Worm (Caenorhabditis elegans) whole organism, late embryonic: ENCODE results near the gene pals-31.

Experiments used
- C38D4.7 ChIP-seq: fragments of 200-800 bp; sonication (Bioruptor generic); optimal IDR thresholded peaks from 2 replicates; lab custom pipeline; 2018; ENCODE audit warnings: mild to moderate bottlenecking, missing genetic modification characterization, moderate library complexity, missing compliant biosample characterization
- F13H6.1 ChIP-seq: sonication (generic microtip); optimal IDR thresholded peaks from 2 replicates; lab custom pipeline; 2016; ENCODE audit warnings: missing genetic modification characterization, missing compliant biosample characterization
- K02D7.2 ChIP-seq: sonication (generic microtip); optimal IDR thresholded peaks from 2 replicates; lab custom pipeline; 2017; ENCODE audit warnings: mild to moderate bottlenecking, missing genetic modification characterization, missing compliant biosample characterization
- ama-1 ChIP-seq: fragments of 150-350 bp; optimal IDR thresholded peaks from 2 replicates; lab custom pipeline; 2014
- ceh-18 ChIP-seq: sonication (generic microtip); optimal IDR thresholded peaks from 2 replicates; lab custom pipeline; 2016; ENCODE audit warnings: missing genetic modification characterization, missing compliant biosample characterization
- ceh-2 ChIP-seq: sonication (generic microtip); optimal IDR thresholded peaks from 2 replicates; lab custom pipeline; 2016; ENCODE audit warnings: missing genotype, missing genetic modification characterization, missing compliant biosample characterization
- ceh-22 ChIP-seq: sonication (generic microtip); optimal IDR thresholded peaks from 2 replicates; lab custom pipeline; 2017; ENCODE audit warnings: missing biosample characterization, missing genetic modification characterization
- ceh-31 ChIP-seq: sonication (generic microtip); optimal IDR thresholded peaks from 2 replicates; lab custom pipeline; 2016; ENCODE audit warnings: missing genetic modification characterization, missing compliant biosample characterization
- ceh-34 ChIP-seq: sonication (generic microtip); optimal IDR thresholded peaks from 2 replicates; lab custom pipeline; 2016; ENCODE audit warnings: mild to moderate bottlenecking, missing genetic modification characterization, missing compliant biosample characterization
- ceh-48 ChIP-seq: sonication (generic microtip); optimal IDR thresholded peaks from 2 replicates; lab custom pipeline; 2016; ENCODE audit warnings: missing genetic modification characterization, inconsistent platforms, missing compliant biosample characterization
- ceh-9 ChIP-seq: sonication (generic microtip); optimal IDR thresholded peaks from 2 replicates; lab custom pipeline; 2016; ENCODE audit warnings: mild to moderate bottlenecking, missing genetic modification characterization, inconsistent platforms, missing compliant biosample characterization
- dve-1 ChIP-seq: sonication (generic microtip); optimal IDR thresholded peaks from 2 replicates; lab custom pipeline; 2017; ENCODE audit warnings: antibody characterized with exemption, mild to moderate bottlenecking, missing genetic modification characterization, missing compliant biosample characterization
- elt-4 ChIP-seq: sonication (generic microtip); optimal IDR thresholded peaks from 2 replicates; lab custom pipeline; 2016; ENCODE audit warnings: missing genetic modification characterization, missing compliant biosample characterization
- ets-4 ChIP-seq: sonication (generic microtip); optimal IDR thresholded peaks from 2 replicates; lab custom pipeline; 2016; ENCODE audit warnings: missing genetic modification characterization, missing compliant biosample characterization
- fax-1 ChIP-seq: sonication (generic microtip); optimal IDR thresholded peaks from 2 replicates; lab custom pipeline; 2016; ENCODE audit warnings: missing genotype, missing genetic modification characterization, missing compliant biosample characterization
- fkh-6 ChIP-seq: sonication (generic microtip); optimal IDR thresholded peaks from 2 replicates; lab custom pipeline; 2016; ENCODE audit warnings: missing genetic modification characterization, missing compliant biosample characterization
- gmeb-2 ChIP-seq: sonication (generic microtip); optimal IDR thresholded peaks from 2 replicates; lab custom pipeline; 2016; ENCODE audit warnings: missing genetic modification characterization, inconsistent platforms, missing compliant biosample characterization
- hlh-13 ChIP-seq: fragments of 200-800 bp; sonication (Bioruptor generic); optimal IDR thresholded peaks from 2 replicates; lab custom pipeline; 2018; ENCODE audit warnings: mild to moderate bottlenecking, missing genetic modification characterization, missing compliant biosample characterization
- hlh-15 ChIP-seq: sonication (generic microtip); optimal IDR thresholded peaks from 2 replicates; lab custom pipeline; 2016; ENCODE audit warnings: missing genetic modification characterization, missing compliant biosample characterization
- hlh-6 ChIP-seq: sonication (generic microtip); optimal IDR thresholded peaks from 2 replicates; lab custom pipeline; 2016; ENCODE audit warnings: missing genotype, missing genetic modification characterization, missing compliant biosample characterization
- lin-11 ChIP-seq: fragments of 200-800 bp; sonication (Bioruptor generic); optimal IDR thresholded peaks from 2 replicates; lab custom pipeline; 2018; ENCODE audit warnings: mild to moderate bottlenecking, missing genetic modification characterization, missing compliant biosample characterization
- mec-3 ChIP-seq: sonication (generic microtip); optimal IDR thresholded peaks from 2 replicates; lab custom pipeline; 2016; ENCODE audit warnings: borderline replicate concordance, missing genetic modification characterization, missing compliant biosample characterization
- odd-2 ChIP-seq: sonication (generic microtip); optimal IDR thresholded peaks from 2 replicates; lab custom pipeline; 2017; ENCODE audit warnings: antibody characterized with exemption, mild to moderate bottlenecking, missing genetic modification characterization, missing compliant biosample characterization
- pqm-1 ChIP-seq: sonication (generic microtip); optimal IDR thresholded peaks from 2 replicates; lab custom pipeline; 2016; ENCODE audit warnings: missing genetic modification characterization, missing compliant biosample characterization
- pros-1 ChIP-seq: fragments of 150-350 bp; optimal IDR thresholded peaks from 2 replicates; lab custom pipeline; 2014; ENCODE audit warnings: missing biosample characterization, missing genetic modification reagents, missing genetic modification characterization
- ref-2 ChIP-seq: sonication (generic microtip); optimal IDR thresholded peaks from 2 replicates; lab custom pipeline; 2016; ENCODE audit warnings: missing genetic modification characterization, missing compliant biosample characterization
- sdc-2 ChIP-seq: sonication (generic microtip); optimal IDR thresholded peaks from 2 replicates; lab custom pipeline; 2016; ENCODE audit warnings: missing genotype, missing genetic modification characterization, missing compliant biosample characterization
- sox-2 ChIP-seq: fragments of 200-800 bp; sonication (Bioruptor generic); IDR thresholded peaks from 2 replicates; pipeline ENCODE4 v1.3.6; 2022; ENCODE audit warnings: missing genetic modification reagents, missing genetic modification characterization, missing compliant biosample characterization
- syd-9 ChIP-seq: sonication (generic microtip); optimal IDR thresholded peaks from 2 replicates; lab custom pipeline; 2016; ENCODE audit warnings: mild to moderate bottlenecking, missing genetic modification characterization, moderate library complexity, missing compliant biosample characterization
- tbx-2 ChIP-seq: sonication (generic microtip); optimal IDR thresholded peaks from 2 replicates; lab custom pipeline; 2016; ENCODE audit warnings: missing genetic modification characterization, missing compliant biosample characterization
- tbx-7 ChIP-seq: sonication (generic microtip); optimal IDR thresholded peaks from 2 replicates; lab custom pipeline; 2016; ENCODE audit warnings: missing genotype, missing genetic modification characterization, missing compliant biosample characterization
- ttx-3 ChIP-seq: sonication (generic microtip); optimal IDR thresholded peaks from 2 replicates; lab custom pipeline; 2016; ENCODE audit warnings: missing genetic modification reagents, missing genetic modification characterization, missing compliant biosample characterization
- unc-3 ChIP-seq, 2 experiments: fragments of 200-800 bp in 1 of 2; sonication (Bioruptor generic) in 1 of 2; sonication (generic microtip) in 1 of 2; conservative IDR thresholded peaks in 1 of 2; optimal IDR thresholded peaks in 1 of 2; 2 replicates each; pipeline versions ENCODE4 v1.3.6 to Lab custom; 2016 to 2022; ENCODE audit warnings: missing compliant biosample characterization in 2 of 2, missing genetic modification characterization in 2 of 2, missing genetic modification reagents in 1 of 2
- unc-55 ChIP-seq: sonication (generic microtip); optimal IDR thresholded peaks from 2 replicates; lab custom pipeline; 2017; ENCODE audit warnings: missing biosample characterization, missing genetic modification reagents, missing genetic modification characterization
- ztf-16 ChIP-seq: sonication (generic microtip); optimal IDR thresholded peaks from 2 replicates; lab custom pipeline; 2017; ENCODE audit warnings: missing genetic modification characterization, missing compliant biosample characterization

The pals-31 gene

DNA sequence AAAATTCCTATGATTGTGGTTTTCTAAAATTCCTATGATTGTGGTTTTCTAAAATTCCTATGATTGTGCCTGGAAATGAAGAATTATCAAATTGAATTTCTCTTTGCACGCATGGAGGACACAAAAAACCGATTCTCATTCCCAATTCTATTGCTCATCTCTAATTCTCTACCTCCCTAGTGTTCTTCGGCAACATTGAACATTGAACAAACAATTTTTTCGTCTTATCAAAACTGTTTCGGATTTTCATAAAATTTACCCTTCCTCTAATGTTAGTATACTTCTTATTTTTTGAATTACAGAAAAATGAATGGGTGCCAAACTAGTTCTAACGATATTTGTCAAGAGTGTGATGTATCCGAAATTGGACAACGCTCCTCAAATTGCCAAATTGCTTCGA is at the start of gene pals-31:
pals-31 (plus strand) TSS at position 301 of the 400 bp plus-strand sequence.
- TF ChIP-seq ceh-34 (tag; lab: Kevin White, UChicago) (no peak), pros-1 (tag; lab: Kevin White, UChicago) (no peak), tbx-7 (no peak), ceh-9 (tag; lab: Kevin White, UChicago) (no peak), mec-3 (tag; lab: Kevin White, UChicago) (no peak), hlh-6 (tag; lab: Kevin White, UChicago) (no peak), fax-1 (tag; lab: Kevin White, UChicago) (no peak), ceh-31 (tag; lab: Kevin White, UChicago) (no peak), ref-2 (no peak), syd-9 (no peak), unc-3 (GFP tag; conservative IDR thresholded peaks at IDR 0.05; lab: Robert Waterston, UW) (no peak), unc-3 (tag; optimal IDR thresholded peaks at IDR 0.05; lab: Kevin White, UChicago) (no peak), hlh-15 (tag; lab: Kevin White, UChicago) (no peak), ceh-22 (tag; lab: Kevin White, UChicago) (no peak), ceh-48 (tag; lab: Kevin White, UChicago) (no peak), fkh-6 (tag; lab: Kevin White, UChicago) (no peak), tbx-2 (tag; lab: Kevin White, UChicago) (no peak), ztf-16 (tag; lab: Kevin White, UChicago) (no peak), lin-11 (no peak), C38D4.7 (GFP tag; lab: Kevin White, UChicago) (no peak)

DNA sequence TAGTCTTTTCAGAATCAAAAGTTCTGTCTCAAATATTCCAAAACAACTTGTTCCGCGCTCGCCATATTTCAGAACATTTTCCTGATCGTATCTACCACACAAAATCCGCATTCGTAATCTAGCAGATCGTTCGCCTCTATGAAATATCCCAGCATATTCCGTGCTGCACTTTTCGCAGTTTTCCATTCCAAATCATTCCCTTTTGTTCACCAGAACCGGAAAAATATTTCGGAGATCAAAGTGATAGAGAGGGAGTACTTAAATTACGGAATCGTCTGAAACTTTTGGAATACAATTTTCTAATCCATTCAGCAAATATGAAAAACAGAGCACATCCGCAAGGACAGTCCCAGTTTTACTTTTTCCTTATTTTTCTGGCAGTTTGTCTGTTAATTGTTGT is 48.6 kb upstream of the pals-31 start, which contains the start of gene K06H6.1:
K06H6.1 (plus strand) TSS at position 301 of the 400 bp plus-strand sequence.
- TF ChIP-seq odd-2 (no peak), ttx-3 (tag; lab: Kevin White, UChicago) (no peak), ets-4 (tag; lab: Kevin White, UChicago) (no peak), unc-3 (GFP tag; conservative IDR thresholded peaks at IDR 0.05; lab: Robert Waterston, UW) (no peak), unc-3 (tag; optimal IDR thresholded peaks at IDR 0.05; lab: Kevin White, UChicago) (no peak)

DNA sequence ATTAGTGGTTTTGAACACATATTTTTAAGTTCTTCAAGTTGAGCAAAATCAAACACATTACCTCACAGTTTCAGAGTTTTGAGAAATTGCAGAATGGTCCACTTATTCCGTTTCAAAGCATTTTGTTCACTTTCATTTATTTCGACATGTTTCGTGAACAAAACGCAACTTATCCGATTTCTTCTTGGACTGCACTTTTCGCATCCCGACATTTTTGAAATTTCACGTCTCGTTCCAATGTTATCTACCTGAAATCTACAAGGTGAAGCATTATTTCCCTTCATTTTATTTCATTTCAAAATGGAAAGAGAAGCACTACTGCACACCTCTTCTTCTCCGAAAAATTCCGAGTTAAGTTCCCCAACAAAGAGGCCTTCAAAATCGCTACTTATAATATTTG is 46.2 kb upstream of the pals-31 start, which contains the start of gene ZK488.6:
ZK488.6 (plus strand) TSS at position 301 of the 400 bp plus-strand sequence.
- TF ChIP-seq sdc-2 (no peak), ceh-2 (no peak), ets-4 (tag; lab: Kevin White, UChicago) (no peak), K02D7.2 (tag; lab: Kevin White, UChicago) (no peak), hlh-13 (no peak), F13H6.1 (tag; lab: Kevin White, UChicago) (no peak), ceh-18 (tag; lab: Kevin White, UChicago) (no peak), ref-2 (no peak), dve-1 (tag; lab: Kevin White, UChicago) (no peak), pqm-1 (tag; lab: Kevin White, UChicago) (no peak), ama-1 (lab: Kevin White, UChicago) (no peak), unc-55 (no peak), elt-4 (tag; lab: Kevin White, UChicago) (no peak)
- TF ChIP-seq, all 69 proteins: peak for 0

ce11 chrV:592959-593358 is 43.4 kb upstream of the pals-31 start, which contains the start of gene ZK488.5:
Gene ZK488.5 (plus strand): TSS chrV:593259.
- no peak for TF ChIP-seq hlh-15 (tag; lab: Kevin White, UChicago)
- no peak for TF ChIP-seq sox-2 (GFP tag; lab: Robert Waterston, UW)
- TF ChIP-seq syd-9 = no peak
- no peak for TF ChIP-seq gmeb-2 (tag; lab: Kevin White, UChicago)

- TF ChIP-seq fax-1 (tag; lab: Kevin White, UChicago) = no peak
Observed at ce11 chrV:596923-597322, 39.5 kb upstream of the pals-31 start.
